Fruit fly (Drosophila melanogaster) S2 (cell line): ENCODE results near the gene zfh1.

Experiments
- CG8478 ChIP-seq: fragments of >200 bp; optimal IDR thresholded peaks from 2 replicates; lab custom pipeline; 2018
- CTCF ChIP-seq, 2 experiments: fragments of >200 bp; optimal IDR thresholded peaks; 2 replicates each; lab custom pipeline; 2018

- TF ChIP-seq CG8478 (lab: Kevin White, UChicago) (no peak), CTCF (optimal IDR thresholded peaks at IDR 0.05; lab: Kevin White, UChicago) (no peak)
These were observed 43.4 kb upstream of the zfh1 start for dm6 chr3R:30722374-30722773.
